Fruit fly (Drosophila melanogaster): ENCODE data around the gene CG13280.

DNA sequence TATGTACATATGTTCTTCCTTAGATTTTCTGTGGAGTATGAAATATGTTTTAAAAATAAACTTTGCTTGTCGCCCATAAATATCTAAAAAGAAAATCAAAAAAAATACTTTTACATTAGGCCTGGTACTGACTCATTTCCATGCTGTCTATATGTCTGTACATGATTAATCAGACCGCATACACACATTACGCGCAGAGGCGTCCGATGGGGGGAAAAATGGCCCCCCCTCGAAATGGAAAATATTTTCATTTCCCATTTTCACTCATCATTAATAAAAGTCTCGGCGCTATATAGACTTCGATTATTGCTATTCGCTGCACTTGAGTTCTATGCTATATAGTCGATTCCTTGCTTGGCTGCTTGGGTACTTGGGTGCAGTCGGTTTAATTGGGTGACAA, 59.0 kb downstream of the CG13280 start:
- TF ChIP-seq psq (optimal IDR thresholded peaks at IDR 0.05) (no peak), insv (optimal IDR thresholded peaks at IDR 0.05) (no peak), ttk (optimal IDR thresholded peaks at IDR 0.05) (no peak)
